Worm (Caenorhabditis elegans) whole organism, late embryonic: ENCODE results near the gene gpx-3.

Experiments
- T23F11.4 ChIP-seq: fragments of 200-800 bp; sonication (Bioruptor generic); optimal IDR thresholded peaks from 2 replicates; lab custom pipeline; 2018; ENCODE audit warnings: mild to moderate bottlenecking, missing genetic modification characterization, missing compliant biosample characterization
- Y22D7AL.16 ChIP-seq: sonication (generic microtip); optimal IDR thresholded peaks from 2 replicates; lab custom pipeline; 2016; ENCODE audit warnings: missing genetic modification characterization, missing compliant biosample characterization
- ama-1 ChIP-seq: fragments of 150-350 bp; optimal IDR thresholded peaks from 2 replicates; lab custom pipeline; 2014
- dve-1 ChIP-seq: sonication (generic microtip); optimal IDR thresholded peaks from 2 replicates; lab custom pipeline; 2017; ENCODE audit warnings: antibody characterized with exemption, mild to moderate bottlenecking, missing genetic modification characterization, missing compliant biosample characterization
- fkh-10 ChIP-seq: fragments of 150-350 bp; optimal IDR thresholded peaks from 2 replicates; lab custom pipeline; 2014; ENCODE audit warnings: missing biosample characterization, missing genetic modification reagents, missing genetic modification characterization
- hlh-13 ChIP-seq: fragments of 200-800 bp; sonication (Bioruptor generic); optimal IDR thresholded peaks from 2 replicates; lab custom pipeline; 2018; ENCODE audit warnings: mild to moderate bottlenecking, missing genetic modification characterization, missing compliant biosample characterization
- hlh-15 ChIP-seq: sonication (generic microtip); optimal IDR thresholded peaks from 2 replicates; lab custom pipeline; 2016; ENCODE audit warnings: missing genetic modification characterization, missing compliant biosample characterization
- lin-11 ChIP-seq: fragments of 200-800 bp; sonication (Bioruptor generic); optimal IDR thresholded peaks from 2 replicates; lab custom pipeline; 2018; ENCODE audit warnings: mild to moderate bottlenecking, missing genetic modification characterization, missing compliant biosample characterization
- nhr-11 ChIP-seq: fragments of 150-350 bp; optimal IDR thresholded peaks from 2 replicates; lab custom pipeline; 2014; ENCODE audit warnings: missing biosample characterization, missing genetic modification characterization
- sox-2 ChIP-seq: fragments of 200-800 bp; sonication (Bioruptor generic); IDR thresholded peaks from 2 replicates; pipeline ENCODE4 v1.3.6; 2022; ENCODE audit warnings: missing genetic modification reagents, missing genetic modification characterization, missing compliant biosample characterization
- sox-4 ChIP-seq: sonication (generic microtip); optimal IDR thresholded peaks from 2 replicates; lab custom pipeline; 2017; ENCODE audit warnings: mild to moderate bottlenecking, missing genetic modification characterization, inconsistent platforms, missing compliant biosample characterization

ce11 chrX:9566429-9566828, 21.3 kb upstream of the gpx-3 start, which contains the start of gene F49E2.2:
- no peak for TF ChIP-seq fkh-10 (GFP tag; lab: Kevin White, UChicago)
- no peak for TF ChIP-seq nhr-11 (tag; lab: Kevin White, UChicago)
- TF ChIP-seq hlh-13 (GFP tag; lab: Kevin White, UChicago), result no peak
- no peak for TF ChIP-seq ama-1 (lab: Kevin White, UChicago)
- no peak for TF ChIP-seq dve-1 (tag; lab: Kevin White, UChicago)
- no peak for TF ChIP-seq lin-11 (tag; lab: Kevin White, UChicago)
- no peak for TF ChIP-seq hlh-15 (tag; lab: Kevin White, UChicago)
- TF ChIP-seq sox-4 (tag; lab: Kevin White, UChicago), result no peak
- no peak for TF ChIP-seq sox-2 (GFP tag; lab: Robert Waterston, UW)
- no peak for TF ChIP-seq T23F11.4 (GFP tag; lab: Kevin White, UChicago)
- no peak for TF ChIP-seq Y22D7AL.16 (tag; lab: Kevin White, UChicago)
